Worm (Caenorhabditis elegans) whole organism, young adult: Measurements from ENCODE around the gene D2063.1.

Source experiments
- B0336.3 ChIP-seq: fragments of 200-800 bp; sonication (Bioruptor generic); IDR thresholded peaks from 2 replicates; pipeline ENCODE4 v1.3.6; 2022; ENCODE audit warnings: missing genetic modification characterization, missing compliant biosample characterization
- D2030.7 ChIP-seq: fragments of 200-800 bp; sonication (Bioruptor generic); IDR thresholded peaks from 2 replicates; pipeline ENCODE4 v1.3.6; 2022; ENCODE audit warnings: missing genetic modification reagents, missing genetic modification characterization, missing compliant biosample characterization
- aptf-2 ChIP-seq: fragments of 200-800 bp; sonication (Bioruptor generic); conservative IDR thresholded peaks from 2 replicates; pipeline ENCODE4 v1.3.6; 2022; ENCODE audit warnings: missing genetic modification reagents, missing genetic modification characterization, missing compliant biosample characterization
- athp-1 ChIP-seq: sonication (generic microtip); optimal IDR thresholded peaks from 2 replicates; lab custom pipeline; 2017; ENCODE audit warnings: mild to moderate bottlenecking, missing genetic modification characterization, missing compliant biosample characterization
- ceh-27 ChIP-seq: fragments of 200-800 bp; sonication (Bioruptor generic); optimal IDR thresholded peaks from 2 replicates; lab custom pipeline; 2018; ENCODE audit warnings: mild to moderate bottlenecking, missing genetic modification characterization, moderate library complexity, missing compliant biosample characterization
- ceh-91 ChIP-seq: fragments of 200-800 bp; sonication (Bioruptor generic); IDR thresholded peaks from 2 replicates; pipeline ENCODE4 v1.3.6; 2022; ENCODE audit warnings: missing genetic modification reagents, missing genetic modification characterization, missing compliant biosample characterization
- die-1 ChIP-seq: sonication (generic microtip); optimal IDR thresholded peaks from 2 replicates; lab custom pipeline; 2016; ENCODE audit warnings: missing genotype, mild to moderate bottlenecking, missing genetic modification characterization, missing compliant biosample characterization
- dpff-1 ChIP-seq: sonication (generic microtip); optimal IDR thresholded peaks from 2 replicates; lab custom pipeline; 2017; ENCODE audit warnings: mild to moderate bottlenecking, missing genetic modification characterization, missing compliant biosample characterization
- hmg-1.2 ChIP-seq: fragments of 200-800 bp; sonication (Bioruptor generic); IDR thresholded peaks from 2 replicates; pipeline ENCODE4 v1.3.6; 2022; ENCODE audit warnings: missing genetic modification reagents, missing genetic modification characterization, missing compliant biosample characterization
- hsf-1 ChIP-seq: fragments of 200-800 bp; sonication (Bioruptor generic); IDR thresholded peaks from 2 replicates; pipeline ENCODE4 v1.3.6; 2022; ENCODE audit warnings: missing genetic modification reagents, missing genetic modification characterization, missing compliant biosample characterization
- madf-6 ChIP-seq: fragments of 200-800 bp; sonication (Bioruptor generic); IDR thresholded peaks from 2 replicates; pipeline ENCODE4 v1.3.6; 2022; ENCODE audit warnings: missing genetic modification reagents, missing genetic modification characterization, missing compliant biosample characterization
- mcd-1 ChIP-seq: fragments of 200-800 bp; sonication (Bioruptor generic); IDR thresholded peaks from 2 replicates; pipeline ENCODE4 v1.3.6; 2022; ENCODE audit warnings: missing genetic modification reagents, missing genetic modification characterization, missing compliant biosample characterization
- nhr-179 ChIP-seq: sonication (generic microtip); optimal IDR thresholded peaks from 2 replicates; lab custom pipeline; 2016; ENCODE audit warnings: mild to moderate bottlenecking, missing genetic modification characterization, missing compliant biosample characterization
- pha-4 ChIP-seq: fragments of 150-350 bp; sonication (generic microtip); optimal IDR thresholded peaks from 2 replicates; lab custom pipeline; 2014; ENCODE audit warnings: missing biosample characterization, missing genetic modification reagents, missing genetic modification characterization
- rpc-1 ChIP-seq, 2 experiments: fragments of 150-350 bp in 1 of 2; sonication (generic microtip) in 1 of 2; optimal IDR thresholded peaks; 2 replicates each; lab custom pipeline; 2014 to 2018; ENCODE audit warnings: missing biosample characterization in 1 of 2, missing genetic modification characterization in 1 of 2, missing genetic modification reagents in 1 of 2, missing genotype in 1 of 2
- tbx-9 ChIP-seq: sonication (generic microtip); optimal IDR thresholded peaks from 2 replicates; lab custom pipeline; 2016; ENCODE audit warnings: borderline replicate concordance, missing genetic modification characterization, inconsistent platforms, missing compliant biosample characterization
- zim-3 ChIP-seq: sonication (generic microtip); optimal IDR thresholded peaks from 2 replicates; lab custom pipeline; 2017; ENCODE audit warnings: mild to moderate bottlenecking, missing genetic modification characterization, moderate library complexity, missing compliant biosample characterization
- ztf-28 ChIP-seq: fragments of 200-800 bp; sonication (Bioruptor generic); IDR thresholded peaks from 2 replicates; pipeline ENCODE4 v1.3.6; 2022; ENCODE audit warnings: missing genetic modification reagents, missing genetic modification characterization, missing compliant biosample characterization
- ztf-3 ChIP-seq: fragments of 200-800 bp; sonication (Bioruptor generic); optimal IDR thresholded peaks from 2 replicates; lab custom pipeline; 2018; ENCODE audit warnings: mild to moderate bottlenecking, missing genetic modification characterization, missing compliant biosample characterization

The D2063.1 gene

ce11 chrV:4377622-4378021, 50.7 kb downstream of the D2063.1 start, which contains the start of gene F32D1.8:
Gene F32D1.8 (minus strand): TSS chrV:4377722.
- TF ChIP-seq hmg-1.2 (no peak), ceh-27 (GFP tag; lab: Kevin White, UChicago) (no peak), rpc-1 (optimal IDR thresholded peaks at IDR 0.05; lab: Kevin White, UChicago) (no peak), rpc-1 (tag; optimal IDR thresholded peaks at IDR 0.05; lab: Kevin White, UChicago) (no peak), mcd-1 (GFP tag; lab: Robert Waterston, UW) (no peak), hsf-1 (GFP tag; lab: Robert Waterston, UW) (no peak), tbx-9 (tag; lab: Kevin White, UChicago) (no peak), aptf-2 (GFP tag; lab: Robert Waterston, UW) (no peak), ceh-91 (GFP tag; lab: Robert Waterston, UW) (no peak), ztf-28 (GFP tag; lab: Robert Waterston, UW) (no peak), zim-3 (tag; lab: Kevin White, UChicago) (no peak), nhr-179 (no peak), B0336.3 (no peak), D2030.7 (GFP tag; lab: Robert Waterston, UW) (no peak), madf-6 (no peak), dpff-1 (tag; lab: Kevin White, UChicago) (no peak), pha-4 (tag; lab: Kevin White, UChicago) (no peak), athp-1 (tag; lab: Kevin White, UChicago) (no peak), ztf-3 (GFP tag; lab: Kevin White, UChicago) (no peak), die-1 (tag; lab: Kevin White, UChicago) (no peak)
